Fruit fly (Drosophila melanogaster) whole organism, adult: ENCODE data around the gene Toll-9.

Source experiments
- CG11617 ChIP-seq: fragments of 200-800 bp; sonication (Bioruptor generic); optimal IDR thresholded peaks from 2 replicates; lab custom pipeline; 2017; ENCODE audit warnings: mild to moderate bottlenecking, missing biosample characterization, missing genetic modification reagents, missing genetic modification characterization
- CG12768 ChIP-seq: fragments of 200-800 bp; sonication (Bioruptor generic); optimal IDR thresholded peaks from 2 replicates; lab custom pipeline; 2017; ENCODE audit warnings: missing biosample characterization, missing genetic modification characterization, mild to moderate bottlenecking, moderate library complexity, missing genetic modification reagents
- CG14711 ChIP-seq: fragments of 200-800 bp; sonication (Bioruptor generic); optimal IDR thresholded peaks from 2 replicates; lab custom pipeline; 2018; ENCODE audit warnings: missing biosample characterization, mild to moderate bottlenecking, missing genetic modification characterization, moderate library complexity
- CG1620 ChIP-seq: fragments of 200-800 bp; sonication (Bioruptor generic); optimal IDR thresholded peaks from 2 replicates; lab custom pipeline; 2016; ENCODE audit warnings: missing biosample characterization, missing genetic modification characterization
- CG33017 ChIP-seq: fragments of 200-800 bp; sonication (Bioruptor generic); optimal IDR thresholded peaks from 2 replicates; lab custom pipeline; 2018; ENCODE audit warnings: missing biosample characterization, mild to moderate bottlenecking, missing genetic modification characterization, moderate library complexity
- CG5204 ChIP-seq: fragments of 200-800 bp; sonication (Bioruptor generic); optimal IDR thresholded peaks from 2 replicates; lab custom pipeline; 2016; ENCODE audit warnings: missing biosample characterization, missing genetic modification characterization
- CG7045 ChIP-seq: fragments of 200-800 bp; sonication (Bioruptor generic); optimal IDR thresholded peaks from 2 replicates; lab custom pipeline; 2017; ENCODE audit warnings: missing biosample characterization, mild to moderate bottlenecking, missing genetic modification characterization
- CG7101 ChIP-seq: fragments of 200-800 bp; sonication (Bioruptor generic); optimal IDR thresholded peaks from 2 replicates; lab custom pipeline; 2018; ENCODE audit warnings: missing biosample characterization, mild to moderate bottlenecking, missing genetic modification characterization, moderate library complexity
- Clk ChIP-seq: fragments of 200-800 bp; sonication (Bioruptor generic); optimal IDR thresholded peaks from 2 replicates; lab custom pipeline; 2017; ENCODE audit warnings: missing biosample characterization, missing genetic modification characterization
- Crg-1 ChIP-seq: fragments of 200-800 bp; sonication (Bioruptor generic); optimal IDR thresholded peaks from 2 replicates; lab custom pipeline; 2016; ENCODE audit warnings: missing biosample characterization, missing genetic modification characterization
- Hr96 ChIP-seq: fragments of 200-800 bp; sonication (Bioruptor generic); optimal IDR thresholded peaks from 2 replicates; lab custom pipeline; 2016; ENCODE audit warnings: missing biosample characterization, missing genetic modification characterization
- Mnt ChIP-seq: fragments of 200-800 bp; sonication (Bioruptor generic); optimal IDR thresholded peaks from 2 replicates; lab custom pipeline; 2016; ENCODE audit warnings: missing biosample characterization, mild to moderate bottlenecking, missing genetic modification characterization
- bab1 ChIP-seq: fragments of 200-800 bp; sonication (Bioruptor generic); optimal IDR thresholded peaks from 3 replicates; lab custom pipeline; 2019; ENCODE audit warnings: missing biosample characterization, mild to moderate bottlenecking, missing genetic modification characterization, moderate library complexity
- cic ChIP-seq: fragments of 200-800 bp; sonication (Bioruptor generic); optimal IDR thresholded peaks from 2 replicates; lab custom pipeline; 2017; ENCODE audit warnings: missing biosample characterization, mild to moderate bottlenecking, missing genetic modification characterization, moderate library complexity
- cnc ChIP-seq, 2 experiments: fragments of >200 bp; optimal IDR thresholded peaks; 2 replicates each; lab custom pipeline; 2017
- kay ChIP-seq: fragments of 200-800 bp; sonication (Bioruptor generic); peaks from one replicate; lab custom pipeline; 2016; ENCODE audit warnings: missing biosample characterization, missing genetic modification characterization, borderline replicate concordance
- ovo ChIP-seq: fragments of 200-800 bp; sonication (Bioruptor generic); optimal IDR thresholded peaks from 2 replicates; lab custom pipeline; 2016; ENCODE audit warnings: missing biosample characterization, missing genetic modification characterization
- pad ChIP-seq: fragments of 200-800 bp; sonication (Bioruptor generic); optimal IDR thresholded peaks from 3 replicates; lab custom pipeline; 2017; ENCODE audit warnings: missing biosample characterization, missing genetic modification characterization, mild to moderate bottlenecking, moderate library complexity, missing genetic modification reagents
- tj ChIP-seq: fragments of 200-800 bp; sonication (Bioruptor generic); optimal IDR thresholded peaks from 3 replicates; lab custom pipeline; 2017; ENCODE audit warnings: missing biosample characterization, mild to moderate bottlenecking, missing genetic modification characterization, moderate library complexity
- toe ChIP-seq: fragments of 200-800 bp; sonication (Bioruptor generic); optimal IDR thresholded peaks from 2 replicates; lab custom pipeline; 2016; ENCODE audit warnings: missing biosample characterization, missing genetic modification characterization

Gene Toll-9

DNA sequence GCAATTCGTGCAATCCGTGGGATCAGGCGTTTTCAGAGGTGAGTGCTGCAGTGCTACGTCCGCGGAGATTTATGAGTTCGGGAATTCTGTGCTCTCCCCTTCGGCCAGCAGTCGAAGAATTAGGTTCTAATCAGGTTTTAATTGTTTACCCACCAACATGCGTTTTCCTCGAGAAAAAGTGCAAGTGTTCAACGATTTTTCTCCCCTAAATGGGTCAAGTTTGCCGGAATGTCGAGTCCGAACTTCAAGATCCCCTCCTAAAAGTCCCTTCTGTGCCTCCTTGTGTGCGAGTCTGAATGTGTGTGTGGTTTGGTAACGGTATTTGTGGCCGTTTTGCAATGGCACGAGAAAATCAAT is 10.0 kb upstream of the Toll-9 start:
- no peak for TF ChIP-seq CG11617
- TF ChIP-seq cic (GFP tag; lab: Kevin White, UChicago), result peak; percentile 15

DNA sequence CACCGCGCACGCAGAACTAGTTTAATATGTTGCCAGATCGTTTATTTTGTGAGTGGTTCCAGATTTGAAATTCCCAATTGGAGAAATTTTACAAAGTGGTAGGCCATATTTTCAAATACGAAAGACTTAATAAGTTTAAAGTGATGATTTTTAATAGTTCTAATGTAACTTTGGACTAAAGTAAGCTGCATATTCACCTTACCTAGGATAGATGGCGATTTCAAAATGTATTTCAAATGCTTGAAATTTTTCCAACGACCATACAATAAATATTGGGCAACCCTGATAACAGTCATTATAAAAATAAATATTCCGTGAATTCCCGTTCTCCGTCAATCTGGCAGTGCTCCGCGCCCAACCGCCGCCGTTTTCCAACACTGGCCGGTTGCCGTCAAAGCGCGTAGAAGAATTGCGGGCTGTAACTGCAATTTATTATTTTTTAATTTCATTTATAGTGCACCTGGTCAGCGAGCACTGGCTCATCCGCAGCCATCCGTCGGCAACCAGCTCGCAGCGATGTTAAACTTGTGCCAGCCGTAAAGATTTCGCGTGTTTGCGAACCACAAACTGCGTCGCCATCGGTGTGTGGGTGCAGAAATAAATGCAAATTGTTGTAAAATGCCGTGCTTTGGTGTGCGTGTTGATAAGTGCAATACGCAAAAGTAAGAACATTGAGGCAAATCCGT is 9.5 kb upstream of the Toll-9 start, which contains the start of the genes Ide and RhoBTB:
Gene Ide (minus strand): TSS at position 19 of the 686 bp plus-strand sequence.
Gene RhoBTB (plus strand): TSS at position 365 of the 686 bp plus-strand sequence.
- TF ChIP-seq Crg-1 (GFP tag; lab: Kevin White, UChicago) (peak; percentile 88), toe (peak; percentile 96), CG5204 (GFP tag; lab: Kevin White, UChicago) (peak; percentile 94), CG11617 (peak; percentile 80), bab1 (GFP tag; lab: Kevin White, UChicago) (peak; percentile 46), Hr96 (GFP tag; lab: Kevin White, UChicago) (peak; percentile 93), CG1620 (GFP tag; lab: Kevin White, UChicago) (peak; percentile 91), Mnt (GFP tag; lab: Kevin White, UChicago) (peak; percentile 73), cnc (optimal IDR thresholded peaks at IDR 0.05; lab: Kevin White, UChicago) (no peak), CG14711 (tag; lab: Kevin White, UChicago) (peak; percentile 79), tj (peak; percentile 69), pad (GFP tag; lab: Kevin White, UChicago) (peak; percentile 73), CG7101 (peak; percentile 82), CG33017 (tag; lab: Kevin White, UChicago) (peak; percentile 70), Clk (GFP tag; lab: Kevin White, UChicago) (peak; percentile 76), ovo (GFP tag; lab: Kevin White, UChicago) (peak; percentile 81), CG7045 (GFP tag; lab: Kevin White, UChicago) (peak; percentile 84), kay (GFP tag; lab: Kevin White, UChicago) (no peak), CG12768 (GFP tag; lab: Kevin White, UChicago) (peak; percentile 80), cic (GFP tag; lab: Kevin White, UChicago) (peak; percentile 54)

DNA sequence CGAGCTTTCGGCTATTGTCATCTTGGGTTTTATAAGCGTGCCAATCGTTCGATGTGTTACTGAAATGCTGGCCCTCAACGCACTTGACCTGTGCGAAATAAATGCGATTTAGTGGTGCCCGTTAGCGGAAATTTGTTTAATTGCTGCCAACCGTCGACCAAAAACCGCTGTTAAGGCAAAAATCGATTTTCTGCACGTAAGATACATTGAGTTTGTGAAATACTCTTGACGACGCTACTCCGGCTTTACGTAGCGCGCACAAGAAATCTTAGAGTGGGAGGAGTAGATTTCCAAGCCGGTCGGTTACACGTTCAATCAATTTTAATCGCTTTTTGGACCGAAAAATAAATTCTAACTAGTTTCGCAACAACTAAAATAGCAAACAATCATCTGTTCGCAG is 8.9 kb upstream of the Toll-9 start:
- TF ChIP-seq cnc (optimal IDR thresholded peaks at IDR 0.05; lab: Kevin White, UChicago), result no peak
- no peak for TF ChIP-seq CG5204 (GFP tag; lab: Kevin White, UChicago)
- TF ChIP-seq Clk (GFP tag; lab: Kevin White, UChicago), result no peak
- TF ChIP-seq ovo (GFP tag; lab: Kevin White, UChicago), result no peak
- no peak for TF ChIP-seq CG7101
- TF ChIP-seq cic (GFP tag; lab: Kevin White, UChicago), result no peak
- TF ChIP-seq kay (GFP tag; lab: Kevin White, UChicago), result no peak
- no peak for TF ChIP-seq bab1 (GFP tag; lab: Kevin White, UChicago)
- no peak for TF ChIP-seq CG7045 (GFP tag; lab: Kevin White, UChicago)
- TF ChIP-seq tj, result no peak
- TF ChIP-seq Hr96 (GFP tag; lab: Kevin White, UChicago), result no peak
- no peak for TF ChIP-seq CG14711 (tag; lab: Kevin White, UChicago)
- no peak for TF ChIP-seq Mnt (GFP tag; lab: Kevin White, UChicago)
- no peak for TF ChIP-seq CG12768 (GFP tag; lab: Kevin White, UChicago)
- TF ChIP-seq toe, result no peak
- TF ChIP-seq pad (GFP tag; lab: Kevin White, UChicago), result no peak
- TF ChIP-seq CG33017 (tag; lab: Kevin White, UChicago), result no peak

DNA sequence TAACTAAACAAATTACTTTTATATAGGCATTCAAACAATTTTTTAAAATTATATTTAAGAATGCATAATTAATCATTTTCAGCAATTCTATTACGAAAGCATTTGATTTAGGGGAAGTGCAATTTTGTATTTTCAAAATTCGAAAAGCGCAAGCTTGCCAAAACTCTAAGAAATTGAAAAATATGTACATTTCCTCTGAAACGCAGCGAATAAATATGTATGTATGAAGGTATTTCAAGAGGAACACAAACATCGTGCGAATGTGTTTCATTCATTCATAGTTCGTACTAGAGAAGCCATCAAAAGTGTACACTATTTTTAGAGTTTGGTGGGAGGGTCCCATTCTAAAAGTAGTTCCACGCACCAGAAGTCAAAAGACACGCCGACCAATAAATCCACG is 3.5 kb upstream of the Toll-9 start, which contains the start of gene CG13247:
Gene CG13247 (plus strand): TSS at position 301 of the 400 bp plus-strand sequence.
- TF ChIP-seq CG7101 (no peak), cic (GFP tag; lab: Kevin White, UChicago) (no peak), tj (no peak), CG11617 (no peak), CG33017 (tag; lab: Kevin White, UChicago) (no peak), Hr96 (GFP tag; lab: Kevin White, UChicago) (no peak), cnc (optimal IDR thresholded peaks at IDR 0.05; lab: Kevin White, UChicago) (no peak), kay (GFP tag; lab: Kevin White, UChicago) (no peak), Mnt (GFP tag; lab: Kevin White, UChicago) (no peak), CG5204 (GFP tag; lab: Kevin White, UChicago) (no peak), CG1620 (GFP tag; lab: Kevin White, UChicago) (no peak)

DNA sequence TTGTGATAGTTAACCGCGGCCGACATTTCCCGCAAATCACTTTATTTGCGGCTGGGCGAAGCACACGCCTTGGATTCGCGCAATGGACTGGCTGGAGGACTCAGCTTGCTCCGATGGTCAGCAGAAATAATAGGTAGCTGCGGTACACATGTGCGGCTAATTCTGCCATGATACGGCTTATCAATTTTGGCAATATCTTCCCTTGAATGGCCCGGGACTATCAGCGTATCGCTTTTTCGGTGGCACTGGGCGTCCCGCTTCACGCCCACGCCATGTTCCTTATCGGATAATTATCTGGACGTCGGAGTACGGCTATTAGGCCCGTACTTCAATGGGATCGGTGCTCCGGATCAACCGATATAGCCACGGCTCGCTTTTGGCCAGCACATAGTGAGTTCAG is 450 bp downstream of the Toll-9 start:
- TF ChIP-seq CG7045 (GFP tag; lab: Kevin White, UChicago) (no peak), tj (no peak)

DNA sequence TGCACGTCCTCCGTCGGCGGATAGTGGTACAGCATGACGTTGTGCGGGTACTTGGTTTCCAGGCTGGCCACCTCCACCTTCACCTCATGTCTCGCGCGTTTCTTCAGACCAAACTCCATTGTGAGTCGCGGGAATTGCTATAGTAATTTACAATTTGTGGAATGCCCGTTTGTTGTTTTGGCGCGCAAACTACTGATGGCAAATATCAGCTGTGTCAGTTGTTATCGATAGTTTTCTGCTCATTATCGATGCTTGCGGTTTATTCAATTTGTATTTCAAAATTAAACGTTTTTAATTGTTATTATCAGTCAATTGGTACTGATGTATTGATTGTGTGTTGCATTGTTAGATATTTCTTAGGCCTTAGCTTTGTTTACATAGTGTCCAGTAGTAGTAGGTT is 5.1 kb downstream of the Toll-9 start, which contains the start of gene Prim2:
Gene Prim2 (minus strand): TSS at position 197 of the 400 bp plus-strand sequence.
- TF ChIP-seq cnc (optimal IDR thresholded peaks at IDR 0.05; lab: Kevin White, UChicago), result no peak
- TF ChIP-seq CG5204 (GFP tag; lab: Kevin White, UChicago), result no peak
- TF ChIP-seq bab1 (GFP tag; lab: Kevin White, UChicago), result peak; percentile 30

DNA sequence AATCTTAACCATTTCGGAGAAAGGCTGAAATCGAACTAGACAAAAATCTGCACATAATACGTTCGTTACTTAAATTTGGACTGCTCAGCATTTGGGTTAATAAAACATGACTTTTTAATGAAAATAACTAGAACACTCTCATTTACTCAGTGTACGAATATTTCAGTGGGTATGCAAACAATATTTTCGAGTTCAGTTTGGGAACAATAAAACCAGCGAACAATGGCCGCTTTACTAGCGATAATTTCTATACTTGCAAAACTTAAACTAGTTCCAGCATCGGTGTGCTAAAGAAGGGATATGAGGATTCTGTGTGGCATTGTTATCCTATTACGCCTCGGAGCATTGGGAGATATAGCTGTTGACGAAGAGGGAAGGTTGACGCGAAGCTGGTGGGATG is 8.3 kb downstream of the Toll-9 start, which contains the start of gene CG5665:
Gene CG5665 (plus strand): TSS at position 301 of the 400 bp plus-strand sequence.
- TF ChIP-seq CG7101, result no peak
- no peak for TF ChIP-seq Clk (GFP tag; lab: Kevin White, UChicago)
- TF ChIP-seq ovo (GFP tag; lab: Kevin White, UChicago), result no peak
- no peak for TF ChIP-seq CG11617
- no peak for TF ChIP-seq Crg-1 (GFP tag; lab: Kevin White, UChicago)
- TF ChIP-seq CG14711 (tag; lab: Kevin White, UChicago), result no peak
- no peak for TF ChIP-seq cic (GFP tag; lab: Kevin White, UChicago)
- no peak for TF ChIP-seq Mnt (GFP tag; lab: Kevin White, UChicago)
